Fruit fly (Drosophila melanogaster) whole organism, wandering third instar larva: ENCODE results near the gene CG31097.

Experiments
- Abd-B ChIP-seq: fragments of >200 bp; optimal IDR thresholded peaks from 2 replicates; lab custom pipeline; 2017; ENCODE audit warnings: missing biosample characterization, missing genetic modification characterization
- CG32264 ChIP-seq: fragments of 200-800 bp; sonication (Bioruptor generic); optimal IDR thresholded peaks from 2 replicates; lab custom pipeline; 2016; ENCODE audit warnings: missing biosample characterization, missing genetic modification characterization
- CG9705 ChIP-seq: fragments of 200-800 bp; sonication (Bioruptor generic); optimal IDR thresholded peaks from 2 replicates; lab custom pipeline; 2018; ENCODE audit warnings: missing biosample characterization, mild to moderate bottlenecking, missing genetic modification characterization
- Dfd ChIP-seq: fragments of >200 bp; optimal IDR thresholded peaks from 2 replicates; lab custom pipeline; 2017; ENCODE audit warnings: missing biosample characterization, missing genetic modification characterization
- Dif ChIP-seq: fragments of 200-275, 200-300 bp; sonication (Bioruptor generic); optimal IDR thresholded peaks from 2 replicates; lab custom pipeline; 2018; ENCODE audit warnings: missing biosample characterization, missing genetic modification characterization; ENCODE audit not compliant: partially characterized antibody
- GATAd ChIP-seq: sonication (Bioruptor generic); optimal IDR thresholded peaks from 2 replicates; lab custom pipeline; 2016; ENCODE audit warnings: missing biosample characterization, missing genetic modification characterization
- HLH106 ChIP-seq: fragments of 200-800 bp; optimal IDR thresholded peaks from 3 replicates; lab custom pipeline; 2019; ENCODE audit warnings: missing biosample characterization, mild to moderate bottlenecking, missing genetic modification characterization, moderate library complexity
- Hnf4 ChIP-seq: fragments of 200-800 bp; sonication (Bioruptor generic); optimal IDR thresholded peaks from 2 replicates; lab custom pipeline; 2016; ENCODE audit warnings: missing biosample characterization, mild to moderate bottlenecking, missing genetic modification characterization
- Hr78 ChIP-seq: fragments of >200 bp; optimal IDR thresholded peaks from 2 replicates; lab custom pipeline; 2017; ENCODE audit warnings: missing biosample characterization, missing genetic modification characterization
- Jra ChIP-seq: sonication (Bioruptor generic); optimal IDR thresholded peaks from 2 replicates; lab custom pipeline; 2016; ENCODE audit warnings: missing biosample characterization, missing genetic modification characterization
- Mio ChIP-seq: sonication (Bioruptor generic); optimal IDR thresholded peaks from 2 replicates; lab custom pipeline; 2016; ENCODE audit warnings: missing biosample characterization, missing genetic modification characterization
- Myc ChIP-seq: fragments of >200 bp; optimal IDR thresholded peaks from 2 replicates; lab custom pipeline; 2017
- N ChIP-seq: fragments of >200 bp; optimal IDR thresholded peaks from 2 replicates; lab custom pipeline; 2018; ENCODE audit warnings: missing biosample characterization, missing external identifiers, missing genetic modification characterization
- OdsH ChIP-seq: fragments of 200-800 bp; sonication (Bioruptor generic); optimal IDR thresholded peaks from 2 replicates; lab custom pipeline; 2016; ENCODE audit warnings: missing biosample characterization, mild to moderate bottlenecking, missing genetic modification characterization
- Rel ChIP-seq, 2 experiments: fragments of 200-800 bp; sonication (Bioruptor generic) in 1 of 2; optimal IDR thresholded peaks; 2 replicates in 1 of 2; 3 replicates in 1 of 2; lab custom pipeline; 2016 to 2019; ENCODE audit warnings: mild to moderate bottlenecking in 2 of 2, missing biosample characterization in 2 of 2, missing genetic modification characterization in 2 of 2, moderate library complexity in 1 of 2
- Sp1 ChIP-seq: fragments of 200-800 bp; sonication (Bioruptor generic); optimal IDR thresholded peaks from 3 replicates; lab custom pipeline; 2019; ENCODE audit warnings: missing biosample characterization, mild to moderate bottlenecking, missing genetic modification characterization, moderate library complexity
- Vsx2 ChIP-seq: fragments of 200-300, 225-300 bp; sonication (Bioruptor generic); optimal IDR thresholded peaks from 2 replicates; lab custom pipeline; 2018; ENCODE audit warnings: missing biosample characterization, missing genetic modification characterization; ENCODE audit not compliant: partially characterized antibody
- br ChIP-seq: fragments of 200-800 bp; sonication (Bioruptor generic); optimal IDR thresholded peaks from 2 replicates; lab custom pipeline; 2016; ENCODE audit warnings: missing biosample characterization, missing genetic modification characterization
- dl ChIP-seq, 2 experiments: fragments of 175-275, 200-275 bp in 1 of 2; fragments of 200-275 bp in 1 of 2; sonication (Bioruptor generic); optimal IDR thresholded peaks; lab custom pipeline; 2018; ENCODE audit warnings: mild to moderate bottlenecking in 2 of 2, missing biosample characterization in 2 of 2, missing genetic modification characterization in 2 of 2, moderate library complexity in 2 of 2; ENCODE audit not compliant: partially characterized antibody in 2 of 2, insufficient read depth in 1 of 2
- dsf ChIP-seq: sonication (Bioruptor generic); optimal IDR thresholded peaks from 2 replicates; lab custom pipeline; 2016; ENCODE audit warnings: missing biosample characterization, missing genetic modification characterization, borderline replicate concordance
- foxo ChIP-seq, 2 experiments: fragments of 200-800 bp; sonication (Bioruptor generic); optimal IDR thresholded peaks; 2 replicates in 1 of 2; 3 replicates in 1 of 2; lab custom pipeline; 2016 to 2017; ENCODE audit warnings: missing biosample characterization in 2 of 2, missing genetic modification characterization in 2 of 2
- fru ChIP-seq: fragments of 200-800 bp; sonication (Bioruptor generic); optimal IDR thresholded peaks from 3 replicates; lab custom pipeline; 2016; ENCODE audit warnings: missing biosample characterization, mild to moderate bottlenecking, missing genetic modification characterization
- h ChIP-seq: fragments of 200-800 bp; sonication (Bioruptor generic); optimal IDR thresholded peaks from 3 replicates; lab custom pipeline; 2016; ENCODE audit warnings: missing biosample characterization, mild to moderate bottlenecking, missing genetic modification characterization
- jim ChIP-seq: fragments of 175-275, 200-325 bp; sonication (Bioruptor generic); optimal IDR thresholded peaks from 2 replicates; lab custom pipeline; 2016; ENCODE audit warnings: missing biosample characterization, mild to moderate bottlenecking, missing genetic modification characterization
- lola ChIP-seq: fragments of >200 bp; optimal IDR thresholded peaks from 2 replicates; lab custom pipeline; 2017; ENCODE audit warnings: missing biosample characterization, missing genetic modification characterization
- pan ChIP-seq: fragments of >200 bp; optimal IDR thresholded peaks from 2 replicates; lab custom pipeline; 2017
- psq ChIP-seq: fragments of 200-800 bp; sonication (Bioruptor generic); optimal IDR thresholded peaks from 3 replicates; lab custom pipeline; 2017; ENCODE audit warnings: missing biosample characterization, mild to moderate bottlenecking, missing genetic modification characterization, moderate library complexity
- rgr ChIP-seq: fragments of 200-800 bp; sonication (Bioruptor generic); optimal IDR thresholded peaks from 3 replicates; lab custom pipeline; 2016; ENCODE audit warnings: missing biosample characterization, mild to moderate bottlenecking, missing genetic modification characterization
- sage ChIP-seq: fragments of 200-800 bp; sonication (Bioruptor generic); optimal IDR thresholded peaks from 2 replicates; lab custom pipeline; 2016; ENCODE audit warnings: missing biosample characterization, mild to moderate bottlenecking, missing genetic modification characterization
- sv ChIP-seq: fragments of 200-800 bp; sonication (Bioruptor generic); optimal IDR thresholded peaks from 3 replicates; lab custom pipeline; 2016; ENCODE audit warnings: missing biosample characterization, missing genetic modification characterization
- usp ChIP-seq: fragments of >200 bp; optimal IDR thresholded peaks from 2 replicates; lab custom pipeline; 2017; ENCODE audit warnings: missing biosample characterization, missing genetic modification characterization
- woc ChIP-seq: sonication (Bioruptor generic); optimal IDR thresholded peaks from 2 replicates; lab custom pipeline; 2016; ENCODE audit warnings: missing biosample characterization, mild to moderate bottlenecking, missing genetic modification characterization

The CG31097 gene

dm6 chr3R:25318011-25318410 lies 20.4 kb upstream of the CG31097 start, which contains the start of gene CG10553:
Gene CG10553 (minus strand): TSS chr3R:25318111.
- TF ChIP-seq GATAd (GFP tag; lab: Kevin White, UChicago) (no peak), CG9705 (GFP tag; lab: Kevin White, UChicago) (no peak), pan (lab: Kevin White, UChicago) (no peak), Rel (GFP tag; optimal IDR thresholded peaks at IDR 0.05; lab: Kevin White, UChicago) (no peak), Rel (tag; optimal IDR thresholded peaks at IDR 0.05; lab: Kevin White, UChicago) (no peak), Mio (GFP tag; lab: Kevin White, UChicago) (no peak), dsf (no peak), br (GFP tag; lab: Kevin White, UChicago) (no peak), Sp1 (GFP tag; lab: Kevin White, UChicago) (no peak), N (no peak), dl (GFP tag; optimal IDR thresholded peaks at IDR 0.05; lab: Kevin White, UChicago; ENCODE audit: insufficient read depth in 1 of 2, partially characterized antibody in 2 of 2) (no peak)

DNA sequence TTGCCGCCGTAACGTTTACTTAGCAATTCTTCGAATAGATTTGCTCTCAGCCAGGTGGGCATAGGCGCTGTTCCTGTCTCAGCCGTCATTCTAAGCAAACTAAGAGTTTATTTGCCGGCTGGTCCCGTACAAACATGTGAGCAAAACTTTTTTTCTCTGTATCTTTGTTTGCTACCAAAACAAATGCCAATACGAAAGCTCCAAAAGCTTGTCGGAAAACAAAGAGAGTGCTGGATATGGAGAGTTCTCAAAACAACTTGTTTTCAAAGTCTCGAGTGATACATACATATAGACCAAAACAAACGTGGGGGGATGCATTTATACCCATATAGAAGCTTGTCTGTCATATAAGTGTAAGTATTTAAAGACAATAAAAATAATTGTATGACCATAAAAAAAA lies 18.4 kb upstream of the CG31097 start, which contains the start of gene CG10559:
Gene CG10559, minus strand, starts transcription at position 101 of the 400 bp plus-strand sequence.
- TF ChIP-seq jim (GFP tag; lab: Kevin White, UChicago) (no peak), dsf (no peak), Dif (GFP tag; lab: Kevin White, UChicago) (peak; percentile 49), Hnf4 (GFP tag; lab: Kevin White, UChicago) (no peak), Abd-B (GFP tag; lab: Kevin White, UChicago) (no peak), woc (GFP tag; lab: Kevin White, UChicago) (no peak), CG9705 (GFP tag; lab: Kevin White, UChicago) (no peak)

DNA sequence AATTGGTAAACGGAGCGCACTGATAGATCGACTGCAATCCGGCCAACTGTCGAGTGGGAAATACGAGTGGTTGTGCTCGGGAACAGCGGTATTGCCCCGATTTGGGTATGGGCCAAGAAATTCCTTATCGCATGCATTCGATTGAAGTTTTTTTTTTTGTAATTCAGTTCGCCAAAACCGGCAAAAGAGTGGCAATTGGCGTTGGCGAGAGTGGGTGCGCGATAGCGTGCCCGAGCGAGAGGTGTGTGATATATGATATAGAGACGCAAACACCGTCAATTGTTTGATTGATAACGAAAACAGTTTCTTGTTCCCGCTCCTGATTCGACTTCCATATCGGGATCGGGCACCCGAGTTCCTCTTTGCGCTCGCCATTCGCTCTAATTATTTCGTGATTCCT lies 16.2 kb upstream of the CG31097 start, which contains the start of gene CG31087:
Gene CG31087, minus strand, starts transcription at position 63 of the 400 bp plus-strand sequence.
- TF ChIP-seq Jra: no peak
- TF ChIP-seq rgr (GFP tag; lab: Kevin White, UChicago): no peak
- no peak for TF ChIP-seq Rel (GFP tag; optimal IDR thresholded peaks at IDR 0.05; lab: Kevin White, UChicago)
- peak; percentile 91 for TF ChIP-seq Rel (tag; optimal IDR thresholded peaks at IDR 0.05; lab: Kevin White, UChicago)
- no peak for TF ChIP-seq pan (lab: Kevin White, UChicago)
- TF ChIP-seq sage (GFP tag; lab: Kevin White, UChicago): no peak
- peak; percentile 40 for TF ChIP-seq Vsx2
- peak; percentile 19 for TF ChIP-seq h
- TF ChIP-seq Abd-B (GFP tag; lab: Kevin White, UChicago): no peak
- TF ChIP-seq Dif (GFP tag; lab: Kevin White, UChicago): no peak
- TF ChIP-seq lola (GFP tag; lab: Kevin White, UChicago): no peak
- TF ChIP-seq dsf: no peak
- TF ChIP-seq CG32264 (GFP tag; lab: Kevin White, UChicago): no peak
- no peak for TF ChIP-seq woc (GFP tag; lab: Kevin White, UChicago)
- no peak for TF ChIP-seq N
- no peak for TF ChIP-seq OdsH (GFP tag; lab: Kevin White, UChicago)
- TF ChIP-seq CG9705 (GFP tag; lab: Kevin White, UChicago): no peak
- TF ChIP-seq usp (GFP tag; lab: Kevin White, UChicago): no peak
- TF ChIP-seq Myc: no peak
- no peak for TF ChIP-seq foxo (GFP tag; optimal IDR thresholded peaks at IDR 0.05; lab: Kevin White, UChicago)
- TF ChIP-seq HLH106: no peak
- peak; percentile 81 for TF ChIP-seq psq
- no peak for TF ChIP-seq Hr78 (GFP tag; lab: Kevin White, UChicago)

DNA sequence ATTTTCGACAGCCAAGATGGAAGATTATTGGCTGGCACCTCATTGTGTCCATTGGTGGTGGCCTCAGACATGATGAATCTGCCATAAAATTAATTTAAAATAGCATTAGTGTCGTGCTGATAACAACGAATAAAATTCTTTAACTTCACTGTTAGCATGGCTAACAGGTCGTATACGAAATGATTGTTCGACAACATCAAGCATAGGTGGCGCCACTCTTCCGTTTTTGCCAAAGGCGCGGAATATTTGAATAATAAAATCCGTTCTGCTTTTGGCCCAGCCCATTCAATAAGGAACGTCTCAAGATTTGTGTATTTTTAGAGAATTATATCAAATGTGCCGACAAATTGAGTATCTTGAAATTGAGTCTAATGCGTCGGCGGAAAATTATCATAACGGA lies 15.0 kb upstream of the CG31097 start:
- TF ChIP-seq OdsH (GFP tag; lab: Kevin White, UChicago): no peak
- no peak for TF ChIP-seq N
- TF ChIP-seq sv (GFP tag; lab: Kevin White, UChicago): no peak

- TF ChIP-seq CG9705 (GFP tag; lab: Kevin White, UChicago) (no peak), sv (GFP tag; lab: Kevin White, UChicago) (no peak), h (no peak), Dfd (GFP tag; lab: Kevin White, UChicago) (no peak), usp (GFP tag; lab: Kevin White, UChicago) (no peak), Hr78 (GFP tag; lab: Kevin White, UChicago) (no peak), jim (GFP tag; lab: Kevin White, UChicago) (no peak), fru (GFP tag; lab: Kevin White, UChicago) (no peak), dsf (no peak), woc (GFP tag; lab: Kevin White, UChicago) (no peak), br (GFP tag; lab: Kevin White, UChicago) (no peak), Sp1 (GFP tag; lab: Kevin White, UChicago) (no peak), pan (lab: Kevin White, UChicago) (no peak)
These were observed 13.3 kb upstream of the CG31097 start, which contains the start of gene CG31099 for dm6 chr3R:25310843-25311242. Gene CG31099 (minus strand): TSS chr3R:25310943.
